Worm (Caenorhabditis elegans): ENCODE measurements around the gene snf-10.

ce11 chrV:10462066-10462465, 21.4 kb upstream of the snf-10 start, which contains the start of gene chw-1:
- TF ChIP-seq pqm-1 (tag; optimal IDR thresholded peaks at IDR 0.05) (no peak), tbx-2 (tag; optimal IDR thresholded peaks at IDR 0.05) (no peak), blmp-1 (tag; optimal IDR thresholded peaks at IDR 0.05) (no peak), mep-1 (tag; optimal IDR thresholded peaks at IDR 0.05) (no peak)

Data from whole organism, L1 larva.